Fruit fly (Drosophila melanogaster) whole organism, wandering third instar larva: ENCODE measurements around the gene CG10359.
A peak's percentile ranks its signal among the peaks of the same experiment; 100 is the strongest.

Source experiments
- Abd-B ChIP-seq: fragments of >200 bp; optimal IDR thresholded peaks from 2 replicates; lab custom pipeline; 2017; ENCODE audit warnings: missing biosample characterization, missing genetic modification characterization
- CG32264 ChIP-seq: fragments of 200-800 bp; sonication (Bioruptor generic); optimal IDR thresholded peaks from 2 replicates; lab custom pipeline; 2016; ENCODE audit warnings: missing biosample characterization, missing genetic modification characterization
- CG9705 ChIP-seq: fragments of 200-800 bp; sonication (Bioruptor generic); optimal IDR thresholded peaks from 2 replicates; lab custom pipeline; 2018; ENCODE audit warnings: missing biosample characterization, mild to moderate bottlenecking, missing genetic modification characterization
- Dif ChIP-seq: fragments of 200-275, 200-300 bp; sonication (Bioruptor generic); optimal IDR thresholded peaks from 2 replicates; lab custom pipeline; 2018; ENCODE audit warnings: missing biosample characterization, missing genetic modification characterization; ENCODE audit not compliant: partially characterized antibody
- GATAd ChIP-seq: sonication (Bioruptor generic); optimal IDR thresholded peaks from 2 replicates; lab custom pipeline; 2016; ENCODE audit warnings: missing biosample characterization, missing genetic modification characterization
- HLH106 ChIP-seq: fragments of 200-800 bp; optimal IDR thresholded peaks from 3 replicates; lab custom pipeline; 2019; ENCODE audit warnings: missing biosample characterization, mild to moderate bottlenecking, missing genetic modification characterization, moderate library complexity
- Hnf4 ChIP-seq: fragments of 200-800 bp; sonication (Bioruptor generic); optimal IDR thresholded peaks from 2 replicates; lab custom pipeline; 2016; ENCODE audit warnings: missing biosample characterization, mild to moderate bottlenecking, missing genetic modification characterization
- Hr78 ChIP-seq: fragments of >200 bp; optimal IDR thresholded peaks from 2 replicates; lab custom pipeline; 2017; ENCODE audit warnings: missing biosample characterization, missing genetic modification characterization
- Hr83 ChIP-seq: fragments of 200-300 bp; sonication (Bioruptor generic); optimal IDR thresholded peaks from 2 replicates; lab custom pipeline; 2016; ENCODE audit warnings: missing biosample characterization, mild to moderate bottlenecking, missing genetic modification characterization, moderate library complexity; ENCODE audit not compliant: poor library complexity, severe bottlenecking
- Jra ChIP-seq: sonication (Bioruptor generic); optimal IDR thresholded peaks from 2 replicates; lab custom pipeline; 2016; ENCODE audit warnings: missing biosample characterization, missing genetic modification characterization
- Mio ChIP-seq: sonication (Bioruptor generic); optimal IDR thresholded peaks from 2 replicates; lab custom pipeline; 2016; ENCODE audit warnings: missing biosample characterization, missing genetic modification characterization
- Myc ChIP-seq: fragments of >200 bp; optimal IDR thresholded peaks from 2 replicates; lab custom pipeline; 2017
- N ChIP-seq: fragments of >200 bp; optimal IDR thresholded peaks from 2 replicates; lab custom pipeline; 2018; ENCODE audit warnings: missing biosample characterization, missing external identifiers, missing genetic modification characterization
- OdsH ChIP-seq: fragments of 200-800 bp; sonication (Bioruptor generic); optimal IDR thresholded peaks from 2 replicates; lab custom pipeline; 2016; ENCODE audit warnings: missing biosample characterization, mild to moderate bottlenecking, missing genetic modification characterization
- Rel ChIP-seq, 2 experiments: fragments of 200-800 bp; sonication (Bioruptor generic) in 1 of 2; optimal IDR thresholded peaks; 2 replicates in 1 of 2; 3 replicates in 1 of 2; lab custom pipeline; 2016 to 2019; ENCODE audit warnings: mild to moderate bottlenecking in 2 of 2, missing biosample characterization in 2 of 2, missing genetic modification characterization in 2 of 2, moderate library complexity in 1 of 2
- Sp1 ChIP-seq: fragments of 200-800 bp; sonication (Bioruptor generic); optimal IDR thresholded peaks from 3 replicates; lab custom pipeline; 2019; ENCODE audit warnings: missing biosample characterization, mild to moderate bottlenecking, missing genetic modification characterization, moderate library complexity
- br ChIP-seq: fragments of 200-800 bp; sonication (Bioruptor generic); optimal IDR thresholded peaks from 2 replicates; lab custom pipeline; 2016; ENCODE audit warnings: missing biosample characterization, missing genetic modification characterization
- brk ChIP-seq: fragments of 200-800 bp; sonication (Bioruptor generic); optimal IDR thresholded peaks from 2 replicates; lab custom pipeline; 2016; ENCODE audit warnings: missing biosample characterization, mild to moderate bottlenecking, missing genetic modification characterization
- dl ChIP-seq, 2 experiments: fragments of 175-275, 200-275 bp in 1 of 2; fragments of 200-275 bp in 1 of 2; sonication (Bioruptor generic); optimal IDR thresholded peaks; lab custom pipeline; 2018; ENCODE audit warnings: mild to moderate bottlenecking in 2 of 2, missing biosample characterization in 2 of 2, missing genetic modification characterization in 2 of 2, moderate library complexity in 2 of 2; ENCODE audit not compliant: partially characterized antibody in 2 of 2, insufficient read depth in 1 of 2
- dmrt93B ChIP-seq: fragments of 200-800 bp; sonication (Bioruptor generic); optimal IDR thresholded peaks from 2 replicates; lab custom pipeline; 2018; ENCODE audit warnings: missing biosample characterization, mild to moderate bottlenecking, missing genetic modification characterization
- dsf ChIP-seq: sonication (Bioruptor generic); optimal IDR thresholded peaks from 2 replicates; lab custom pipeline; 2016; ENCODE audit warnings: missing biosample characterization, missing genetic modification characterization, borderline replicate concordance
- ey ChIP-seq: fragments of 200-800 bp; sonication (Bioruptor generic); optimal IDR thresholded peaks from 2 replicates; lab custom pipeline; 2016; ENCODE audit warnings: missing biosample characterization, missing genetic modification characterization
- foxo ChIP-seq, 2 experiments: fragments of 200-800 bp; sonication (Bioruptor generic); optimal IDR thresholded peaks; 2 replicates in 1 of 2; 3 replicates in 1 of 2; lab custom pipeline; 2016 to 2017; ENCODE audit warnings: missing biosample characterization in 2 of 2, missing genetic modification characterization in 2 of 2
- fru ChIP-seq: fragments of 200-800 bp; sonication (Bioruptor generic); optimal IDR thresholded peaks from 3 replicates; lab custom pipeline; 2016; ENCODE audit warnings: missing biosample characterization, mild to moderate bottlenecking, missing genetic modification characterization
- h ChIP-seq: fragments of 200-800 bp; sonication (Bioruptor generic); optimal IDR thresholded peaks from 3 replicates; lab custom pipeline; 2016; ENCODE audit warnings: missing biosample characterization, mild to moderate bottlenecking, missing genetic modification characterization
- jim ChIP-seq: fragments of 175-275, 200-325 bp; sonication (Bioruptor generic); optimal IDR thresholded peaks from 2 replicates; lab custom pipeline; 2016; ENCODE audit warnings: missing biosample characterization, mild to moderate bottlenecking, missing genetic modification characterization
- lola ChIP-seq: fragments of >200 bp; optimal IDR thresholded peaks from 2 replicates; lab custom pipeline; 2017; ENCODE audit warnings: missing biosample characterization, missing genetic modification characterization
- pan ChIP-seq: fragments of >200 bp; optimal IDR thresholded peaks from 2 replicates; lab custom pipeline; 2017
- psq ChIP-seq: fragments of 200-800 bp; sonication (Bioruptor generic); optimal IDR thresholded peaks from 3 replicates; lab custom pipeline; 2017; ENCODE audit warnings: missing biosample characterization, mild to moderate bottlenecking, missing genetic modification characterization, moderate library complexity
- rgr ChIP-seq: fragments of 200-800 bp; sonication (Bioruptor generic); optimal IDR thresholded peaks from 3 replicates; lab custom pipeline; 2016; ENCODE audit warnings: missing biosample characterization, mild to moderate bottlenecking, missing genetic modification characterization
- sage ChIP-seq: fragments of 200-800 bp; sonication (Bioruptor generic); optimal IDR thresholded peaks from 2 replicates; lab custom pipeline; 2016; ENCODE audit warnings: missing biosample characterization, mild to moderate bottlenecking, missing genetic modification characterization
- sv ChIP-seq: fragments of 200-800 bp; sonication (Bioruptor generic); optimal IDR thresholded peaks from 3 replicates; lab custom pipeline; 2016; ENCODE audit warnings: missing biosample characterization, missing genetic modification characterization
- tai ChIP-seq: sonication (Bioruptor generic); optimal IDR thresholded peaks from 2 replicates; lab custom pipeline; 2016; ENCODE audit warnings: missing biosample characterization, missing genetic modification characterization
- usp ChIP-seq: fragments of >200 bp; optimal IDR thresholded peaks from 2 replicates; lab custom pipeline; 2017; ENCODE audit warnings: missing biosample characterization, missing genetic modification characterization
- woc ChIP-seq: sonication (Bioruptor generic); optimal IDR thresholded peaks from 2 replicates; lab custom pipeline; 2016; ENCODE audit warnings: missing biosample characterization, mild to moderate bottlenecking, missing genetic modification characterization

Gene CG10359

DNA sequence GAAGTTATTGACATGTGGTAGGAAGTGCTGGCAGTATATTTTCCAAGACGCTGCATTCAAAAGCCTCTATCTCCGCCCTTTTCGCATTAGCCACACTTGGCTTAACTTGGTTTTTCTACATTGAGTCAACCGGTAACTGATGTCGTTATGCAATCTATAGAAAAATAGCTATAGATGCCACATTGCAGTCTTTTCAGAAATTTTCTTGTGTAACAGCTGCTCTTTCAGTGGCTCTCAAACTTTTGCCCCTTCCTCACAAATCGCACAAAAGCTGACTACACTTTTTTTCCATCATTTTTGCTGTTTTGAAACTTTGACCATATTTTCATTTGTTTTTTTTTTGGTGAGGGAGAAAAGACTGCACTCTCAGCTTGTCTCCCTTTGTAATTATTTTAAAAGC is 41.4 kb upstream of the CG10359 start:
- TF ChIP-seq ey (GFP tag; lab: Kevin White, UChicago) (no peak), HLH106 (tag; lab: Kevin White, UChicago) (no peak), Hr83 (no peak), CG32264 (GFP tag; lab: Kevin White, UChicago) (no peak), foxo (GFP tag; optimal IDR thresholded peaks at IDR 0.05; lab: Kevin White, UChicago) (no peak)

dm6 chr3L:3593558-3593957 is 18.4 kb upstream of the CG10359 start:
- TF ChIP-seq dsf (GFP tag; lab: Kevin White, UChicago), result no peak
- peak; percentile 45 for TF ChIP-seq fru (GFP tag; lab: Kevin White, UChicago)
- TF ChIP-seq Hnf4 (GFP tag; lab: Kevin White, UChicago), result no peak
- TF ChIP-seq tai (GFP tag; lab: Kevin White, UChicago), result no peak

DNA sequence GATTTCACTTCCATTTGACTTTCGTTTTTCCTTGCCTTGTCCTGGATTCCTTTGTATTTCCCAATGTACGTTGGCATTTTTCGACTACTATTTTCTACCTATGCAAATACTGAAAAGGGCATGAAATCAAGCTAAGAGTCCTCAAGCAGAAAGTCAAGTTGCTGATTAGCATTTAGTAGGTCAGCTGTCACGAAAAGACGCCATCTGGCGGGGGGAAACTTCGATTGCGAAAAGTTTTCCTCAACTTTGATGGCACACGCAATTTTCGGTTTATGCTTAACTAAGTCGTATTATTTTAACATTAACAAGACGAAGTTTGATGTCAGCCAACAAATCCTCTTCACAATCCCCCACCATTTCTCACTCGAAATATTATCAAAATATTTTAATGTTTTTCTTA is 15.6 kb upstream of the CG10359 start:
- no peak for TF ChIP-seq pan
- no peak for TF ChIP-seq tai (GFP tag; lab: Kevin White, UChicago)
- no peak for TF ChIP-seq GATAd
- no peak for TF ChIP-seq dl (GFP tag; optimal IDR thresholded peaks at IDR 0.05; lab: Kevin White, UChicago; ENCODE audit: insufficient read depth in 1 of 2, partially characterized antibody in 2 of 2)
- no peak for TF ChIP-seq Rel (GFP tag; optimal IDR thresholded peaks at IDR 0.05; lab: Kevin White, UChicago)
- TF ChIP-seq Rel (tag; optimal IDR thresholded peaks at IDR 0.05; lab: Kevin White, UChicago), result no peak
- TF ChIP-seq Hr78 (GFP tag; lab: Kevin White, UChicago), result no peak
- TF ChIP-seq Abd-B, result no peak
- no peak for TF ChIP-seq sv
- no peak for TF ChIP-seq ey (GFP tag; lab: Kevin White, UChicago)
- TF ChIP-seq Sp1 (GFP tag; lab: Kevin White, UChicago), result no peak
- no peak for TF ChIP-seq Jra (GFP tag; lab: Kevin White, UChicago)
- TF ChIP-seq jim (GFP tag; lab: Kevin White, UChicago), result no peak
- no peak for TF ChIP-seq usp (GFP tag; lab: Kevin White, UChicago)
- no peak for TF ChIP-seq rgr (GFP tag; lab: Kevin White, UChicago)
- TF ChIP-seq psq (GFP tag; lab: Kevin White, UChicago), result no peak
- no peak for TF ChIP-seq woc (GFP tag; lab: Kevin White, UChicago)
- no peak for TF ChIP-seq N

DNA sequence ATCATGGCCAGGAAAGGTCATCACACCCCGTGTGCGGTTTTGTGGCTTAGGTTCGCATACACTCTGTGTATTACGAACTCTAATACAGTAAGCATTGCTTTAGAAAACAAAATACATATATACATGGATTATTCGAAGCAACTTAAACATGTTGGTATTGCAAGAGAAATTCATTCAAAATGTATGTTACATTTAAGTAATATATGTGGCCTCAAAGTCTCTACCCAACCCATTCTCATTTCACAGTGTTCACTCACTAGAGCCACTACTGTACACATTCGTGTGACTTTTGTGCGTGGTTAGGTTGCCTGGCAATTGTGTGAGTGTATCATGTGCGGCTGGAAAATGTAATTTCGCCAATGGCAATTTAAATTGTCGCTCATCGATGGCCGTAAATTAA is 5.0 kb upstream of the CG10359 start:
- TF ChIP-seq pan, result no peak
- TF ChIP-seq brk (GFP tag; lab: Kevin White, UChicago), result no peak
- no peak for TF ChIP-seq Abd-B
- no peak for TF ChIP-seq CG32264 (GFP tag; lab: Kevin White, UChicago)
- no peak for TF ChIP-seq Jra (GFP tag; lab: Kevin White, UChicago)
- TF ChIP-seq dmrt93B, result no peak
- no peak for TF ChIP-seq ey (GFP tag; lab: Kevin White, UChicago)
- TF ChIP-seq HLH106 (tag; lab: Kevin White, UChicago), result no peak
- no peak for TF ChIP-seq dl (GFP tag; optimal IDR thresholded peaks at IDR 0.05; lab: Kevin White, UChicago; ENCODE audit: insufficient read depth in 1 of 2, partially characterized antibody in 2 of 2)
- TF ChIP-seq Myc (lab: Kevin White, UChicago), result no peak
- no peak for TF ChIP-seq br (GFP tag; lab: Kevin White, UChicago)
- TF ChIP-seq Hnf4 (GFP tag; lab: Kevin White, UChicago), result no peak
- TF ChIP-seq woc (GFP tag; lab: Kevin White, UChicago), result no peak
- no peak for TF ChIP-seq CG9705 (GFP tag; lab: Kevin White, UChicago)
- TF ChIP-seq Hr78 (GFP tag; lab: Kevin White, UChicago), result no peak
- TF ChIP-seq, all 38 proteins: peak for 0

dm6 chr3L:3612582-3613285 is 742 bp downstream of the CG10359 start:
- TF ChIP-seq OdsH (GFP tag; lab: Kevin White, UChicago) (peak; percentile 23), Mio (GFP tag; lab: Kevin White, UChicago) (no peak), brk (GFP tag; lab: Kevin White, UChicago) (peak; percentile 8), rgr (GFP tag; lab: Kevin White, UChicago) (peak; percentile 30), psq (GFP tag; lab: Kevin White, UChicago) (peak; percentile 42), foxo (GFP tag; optimal IDR thresholded peaks at IDR 0.05; lab: Kevin White, UChicago) (peak in 1 of 2 experiments; percentile 42), tai (GFP tag; lab: Kevin White, UChicago) (no peak), HLH106 (tag; lab: Kevin White, UChicago) (peak; percentile 51), ey (GFP tag; lab: Kevin White, UChicago) (peak; percentile 33), Rel (GFP tag; optimal IDR thresholded peaks at IDR 0.05; lab: Kevin White, UChicago) (no peak), Rel (tag; optimal IDR thresholded peaks at IDR 0.05; lab: Kevin White, UChicago) (no peak), dl (GFP tag; optimal IDR thresholded peaks at IDR 0.05; lab: Kevin White, UChicago; ENCODE audit: insufficient read depth in 1 of 2, partially characterized antibody in 2 of 2) (no peak), Hnf4 (GFP tag; lab: Kevin White, UChicago) (no peak), dmrt93B (peak; percentile 19), lola (GFP tag; lab: Kevin White, UChicago) (no peak), sage (GFP tag; lab: Kevin White, UChicago) (no peak), Dif (GFP tag; lab: Kevin White, UChicago) (peak; percentile 22), jim (GFP tag; lab: Kevin White, UChicago) (no peak), h (GFP tag; lab: Kevin White, UChicago) (peak; percentile 28), br (GFP tag; lab: Kevin White, UChicago) (no peak), woc (GFP tag; lab: Kevin White, UChicago) (peak; percentile 69), Jra (GFP tag; lab: Kevin White, UChicago) (no peak), fru (GFP tag; lab: Kevin White, UChicago) (peak; percentile 34), CG9705 (GFP tag; lab: Kevin White, UChicago) (no peak), dsf (GFP tag; lab: Kevin White, UChicago) (no peak), Hr78 (GFP tag; lab: Kevin White, UChicago) (no peak), Sp1 (GFP tag; lab: Kevin White, UChicago) (peak; percentile 50)
